Fruit fly (Drosophila melanogaster) whole organism, embryonic: Measurements from ENCODE around the gene dib.

Experiments used
- CG1647 ChIP-seq: fragments of 200-800 bp; sonication (Bioruptor generic); optimal IDR thresholded peaks from 3 replicates; lab custom pipeline; 2016; ENCODE audit warnings: missing biosample characterization, missing genetic modification characterization
- gcm2 ChIP-seq: fragments of 200-800 bp; sonication (Bioruptor generic); optimal IDR thresholded peaks from 2 replicates; lab custom pipeline; 2016; ENCODE audit warnings: missing biosample characterization, missing genetic modification characterization

- TF ChIP-seq CG1647 (GFP tag; lab: Kevin White, UChicago) = peak; percentile 32
- no peak for TF ChIP-seq gcm2 (GFP tag; lab: Kevin White, UChicago)
Observed at dm6 chr3L:4103258-4104247, 41.5 kb downstream of the dib start, which contains the start of gene Fit1.
